Fruit fly (Drosophila melanogaster) whole organism, embryonic: Measurements from ENCODE around the gene Dic4.

Experiments used
- CG10321 ChIP-seq: fragments of 200-800 bp; sonication (Bioruptor generic); IDR thresholded peaks from 2 replicates; pipeline ENCODE4 v1.3.6; 2022; ENCODE audit warnings: missing biosample characterization, missing genetic modification characterization
- CG10565 ChIP-seq: fragments of 200-800 bp; sonication (Bioruptor generic); optimal IDR thresholded peaks from 3 replicates; lab custom pipeline; 2016; ENCODE audit warnings: missing biosample characterization, mild to moderate bottlenecking, missing genetic modification characterization
- CG11398 ChIP-seq: fragments of 200-800 bp; sonication (Bioruptor generic); optimal IDR thresholded peaks from 2 replicates; lab custom pipeline; 2016; ENCODE audit warnings: missing biosample characterization, missing genetic modification characterization
- CG12299 ChIP-seq: fragments of 200-800 bp; sonication (Bioruptor generic); optimal IDR thresholded peaks from 2 replicates; lab custom pipeline; 2018; ENCODE audit warnings: missing biosample characterization, mild to moderate bottlenecking, missing genetic modification characterization
- CG14014 ChIP-seq: fragments of 200-800 bp; sonication (Bioruptor generic); IDR thresholded peaks from 2 replicates; pipeline ENCODE4 v1.3.6; 2022; ENCODE audit warnings: missing biosample characterization, missing genetic modification characterization
- CG1603 ChIP-seq: fragments of 200-800 bp; sonication (Bioruptor generic); optimal IDR thresholded peaks from 2 replicates; lab custom pipeline; 2019; ENCODE audit warnings: missing biosample characterization, mild to moderate bottlenecking, missing genetic modification characterization, moderate library complexity
- CG16863 ChIP-seq: fragments of 200-800 bp; sonication (Bioruptor generic); optimal IDR thresholded peaks from 3 replicates; lab custom pipeline; 2016; ENCODE audit warnings: missing biosample characterization, missing genetic modification characterization
- CG17328 ChIP-seq: fragments of 200-800 bp; sonication (Bioruptor generic); IDR thresholded peaks from 2 replicates; pipeline ENCODE4 v1.3.6; 2022; ENCODE audit warnings: missing biosample characterization, missing genetic modification characterization
- CG17359 ChIP-seq: fragments of 200-800 bp; sonication (Bioruptor generic); optimal IDR thresholded peaks from 3 replicates; lab custom pipeline; 2018; ENCODE audit warnings: missing biosample characterization, mild to moderate bottlenecking, missing genetic modification characterization, moderate library complexity
- CG17912 ChIP-seq: fragments of 200-800 bp; sonication (Bioruptor generic); optimal IDR thresholded peaks from 2 replicates; lab custom pipeline; 2018; ENCODE audit warnings: missing biosample characterization, mild to moderate bottlenecking, missing genetic modification characterization
- CG3407 ChIP-seq: fragments of 200-800 bp; sonication (Bioruptor generic); optimal IDR thresholded peaks from 2 replicates; lab custom pipeline; 2018; ENCODE audit warnings: missing biosample characterization, mild to moderate bottlenecking, missing genetic modification characterization
- CG34224 ChIP-seq: fragments of 200-800 bp; sonication (Bioruptor generic); IDR thresholded peaks from 3 replicates; pipeline ENCODE4 v1.3.6; 2022; ENCODE audit warnings: missing biosample characterization, missing genetic modification characterization; ENCODE audit not compliant: partially characterized antibody
- CG4617 ChIP-seq: fragments of 200-800 bp; sonication (Bioruptor generic); optimal IDR thresholded peaks from 3 replicates; lab custom pipeline; 2016; ENCODE audit warnings: missing biosample characterization, missing genetic modification characterization, borderline replicate concordance
- CG4854 ChIP-seq: fragments of 200-800 bp; sonication (Bioruptor generic); optimal IDR thresholded peaks from 2 replicates; lab custom pipeline; 2016; ENCODE audit warnings: missing biosample characterization, missing genetic modification characterization, inconsistent platforms
- CG6813 ChIP-seq: fragments of 200-800 bp; sonication (Bioruptor generic); optimal IDR thresholded peaks from 2 replicates; lab custom pipeline; 2017; ENCODE audit warnings: missing biosample characterization, missing genetic modification characterization, mild to moderate bottlenecking, moderate library complexity, missing genetic modification reagents
- CG7928 ChIP-seq: fragments of 200-800 bp; sonication (Bioruptor generic); optimal IDR thresholded peaks from 2 replicates; lab custom pipeline; 2017; ENCODE audit warnings: missing biosample characterization, mild to moderate bottlenecking, missing genetic modification characterization
- CG8089 ChIP-seq: fragments of 200-800 bp; sonication (Bioruptor generic); optimal IDR thresholded peaks from 3 replicates; lab custom pipeline; 2016; ENCODE audit warnings: missing biosample characterization, missing genetic modification characterization
- CG8765 ChIP-seq: fragments of 200-800 bp; sonication (Bioruptor generic); IDR thresholded peaks from 2 replicates; pipeline ENCODE4 v1.3.6; 2022; ENCODE audit warnings: missing biosample characterization, missing genetic modification characterization
- CrebB ChIP-seq: fragments of 200-800 bp; sonication (Bioruptor generic); optimal IDR thresholded peaks from 3 replicates; lab custom pipeline; 2018; ENCODE audit warnings: missing biosample characterization, mild to moderate bottlenecking, missing genetic modification characterization
- E2f1 ChIP-seq: fragments of 200-800 bp; sonication (Bioruptor generic); IDR thresholded peaks from 2 replicates; pipeline ENCODE4 v1.3.6; 2022; ENCODE audit warnings: missing biosample characterization, missing genetic modification characterization
- GATAe ChIP-seq: fragments of 200-800 bp; sonication (Bioruptor generic); conservative IDR thresholded peaks from 2 replicates; pipeline ENCODE4 v1.3.6; 2022; ENCODE audit warnings: missing biosample characterization, missing genetic modification characterization
- HLH54F ChIP-seq: fragments of 200-800 bp; sonication (Bioruptor generic); optimal IDR thresholded peaks from 3 replicates; lab custom pipeline; 2016; ENCODE audit warnings: missing biosample characterization, missing genetic modification characterization
- HLHmδ ChIP-seq: fragments of 200-800 bp; sonication (Bioruptor generic); optimal IDR thresholded peaks from 2 replicates; lab custom pipeline; 2018; ENCODE audit warnings: missing biosample characterization, mild to moderate bottlenecking, missing genetic modification characterization, moderate library complexity
- Hey ChIP-seq: fragments of 200-800 bp; sonication (Bioruptor generic); optimal IDR thresholded peaks from 3 replicates; lab custom pipeline; 2018; ENCODE audit warnings: missing biosample characterization, mild to moderate bottlenecking, missing genetic modification characterization
- Hr39 ChIP-seq: fragments of >200 bp; optimal IDR thresholded peaks from 2 replicates; lab custom pipeline; 2017
- Lim3 ChIP-seq: fragments of 200-800 bp; sonication (Bioruptor generic); IDR thresholded peaks from 2 replicates; pipeline ENCODE4 v1.3.6; 2022; ENCODE audit warnings: missing biosample characterization, missing genetic modification characterization
- Neu2 ChIP-seq: fragments of 200-800 bp; sonication (Bioruptor generic); optimal IDR thresholded peaks from 3 replicates; lab custom pipeline; 2016; ENCODE audit warnings: missing biosample characterization, missing genetic modification characterization, borderline replicate concordance
- Ptx1 ChIP-seq: fragments of 200-800 bp; sonication (Bioruptor generic); IDR thresholded peaks from 2 replicates; pipeline ENCODE4 v1.3.6; 2022; ENCODE audit warnings: missing biosample characterization, missing genetic modification characterization
- Six4 ChIP-seq: fragments of 200-800 bp; sonication (Bioruptor generic); optimal IDR thresholded peaks from 2 replicates; lab custom pipeline; 2016; ENCODE audit warnings: missing biosample characterization, missing genetic modification characterization
- abd-A ChIP-seq: fragments of 200-800 bp; sonication (Bioruptor generic); optimal IDR thresholded peaks from 3 replicates; lab custom pipeline; 2019; ENCODE audit warnings: missing biosample characterization, mild to moderate bottlenecking, missing genetic modification characterization, moderate library complexity
- az2 ChIP-seq: fragments of 200-800 bp; sonication (Bioruptor generic); optimal IDR thresholded peaks from 3 replicates; lab custom pipeline; 2016; ENCODE audit warnings: missing biosample characterization, missing genetic modification characterization
- bcd ChIP-seq: fragments of 200-800 bp; sonication (Bioruptor generic); optimal IDR thresholded peaks from 2 replicates; lab custom pipeline; 2017; ENCODE audit warnings: missing biosample characterization, mild to moderate bottlenecking, missing genetic modification characterization
- corto ChIP-seq: fragments of 200-800 bp; sonication (Bioruptor generic); optimal IDR thresholded peaks from 2 replicates; lab custom pipeline; 2016; ENCODE audit warnings: missing biosample characterization, mild to moderate bottlenecking, missing genetic modification characterization, moderate library complexity
- dan ChIP-seq: fragments of 200-800 bp; sonication (Bioruptor generic); IDR thresholded peaks from 2 replicates; pipeline ENCODE4 v1.3.6; 2022; ENCODE audit warnings: missing biosample characterization, missing genetic modification characterization
- dimm ChIP-seq: fragments of 200-800 bp; sonication (Bioruptor generic); IDR thresholded peaks from 2 replicates; pipeline ENCODE4 v1.3.6; 2022; ENCODE audit warnings: missing biosample characterization, missing genetic modification characterization
- fu2 ChIP-seq: fragments of 200-800 bp; sonication (Bioruptor generic); optimal IDR thresholded peaks from 2 replicates; lab custom pipeline; 2016; ENCODE audit warnings: missing biosample characterization, missing genetic modification characterization
- gcm2 ChIP-seq: fragments of 200-800 bp; sonication (Bioruptor generic); optimal IDR thresholded peaks from 2 replicates; lab custom pipeline; 2016; ENCODE audit warnings: missing biosample characterization, missing genetic modification characterization
- hbn ChIP-seq: fragments of 200-800 bp; sonication (Bioruptor generic); IDR thresholded peaks from 2 replicates; pipeline ENCODE4 v1.3.6; 2022; ENCODE audit warnings: missing biosample characterization, missing genetic modification characterization; ENCODE audit not compliant: partially characterized antibody
- hth ChIP-seq: fragments of >200 bp; optimal IDR thresholded peaks from 2 replicates; lab custom pipeline; 2017; ENCODE audit warnings: inconsistent platforms
- kah ChIP-seq: fragments of 200-800 bp; sonication (Bioruptor generic); optimal IDR thresholded peaks from 2 replicates; lab custom pipeline; 2018; ENCODE audit warnings: missing biosample characterization, mild to moderate bottlenecking, missing genetic modification characterization
- ken ChIP-seq: fragments of 200-800 bp; sonication (Bioruptor generic); IDR thresholded peaks from 3 replicates; pipeline ENCODE4 v1.3.6; 2022; ENCODE audit warnings: missing biosample characterization, missing genetic modification characterization
- salm ChIP-seq: fragments of 200-800 bp; sonication (Bioruptor generic); optimal IDR thresholded peaks from 2 replicates; lab custom pipeline; 2018; ENCODE audit warnings: missing biosample characterization, mild to moderate bottlenecking, missing genetic modification characterization
- sc ChIP-seq, 3 experiments: fragments of >200 bp in 2 of 3; fragments of 200-800 bp in 1 of 3; sonication (Bioruptor generic) in 1 of 3; optimal IDR thresholded peaks; 2 replicates in 2 of 3; 3 replicates in 1 of 3; lab custom pipeline; 2017; ENCODE audit warnings: mild to moderate bottlenecking in 1 of 3, missing biosample characterization in 1 of 3, missing genetic modification characterization in 1 of 3, missing genetic modification reagents in 1 of 3
- scrt ChIP-seq: fragments of 200-800 bp; sonication (Bioruptor generic); optimal IDR thresholded peaks from 2 replicates; lab custom pipeline; 2018; ENCODE audit warnings: missing biosample characterization, mild to moderate bottlenecking, missing genetic modification characterization, moderate library complexity
- sens-2 ChIP-seq: fragments of 200-800 bp; sonication (Bioruptor generic); IDR thresholded peaks from 2 replicates; pipeline ENCODE4 v1.3.6; 2022; ENCODE audit warnings: missing biosample characterization, missing genetic modification characterization
- shn ChIP-seq: fragments of 200-800 bp; sonication (Bioruptor generic); optimal IDR thresholded peaks from 3 replicates; lab custom pipeline; 2016; ENCODE audit warnings: missing biosample characterization, missing genetic modification characterization
- sim ChIP-seq: fragments of 200-800 bp; sonication (Bioruptor generic); IDR thresholded peaks from 2 replicates; pipeline ENCODE4 v1.3.6; 2022; ENCODE audit warnings: missing biosample characterization, missing genetic modification characterization
- trh ChIP-seq: fragments of 200-800 bp; sonication (Bioruptor generic); optimal IDR thresholded peaks from 2 replicates; lab custom pipeline; 2016; ENCODE audit warnings: missing biosample characterization, missing genetic modification characterization
- vfl ChIP-seq: fragments of 200-800 bp; sonication (Bioruptor generic); optimal IDR thresholded peaks from 2 replicates; lab custom pipeline; 2016; ENCODE audit warnings: missing biosample characterization, missing genetic modification characterization
- zfh2 ChIP-seq: fragments of 200-800 bp; sonication (Bioruptor generic); optimal IDR thresholded peaks from 2 replicates; lab custom pipeline; 2016; ENCODE audit warnings: missing biosample characterization, missing genetic modification characterization

The Dic4 gene

DNA sequence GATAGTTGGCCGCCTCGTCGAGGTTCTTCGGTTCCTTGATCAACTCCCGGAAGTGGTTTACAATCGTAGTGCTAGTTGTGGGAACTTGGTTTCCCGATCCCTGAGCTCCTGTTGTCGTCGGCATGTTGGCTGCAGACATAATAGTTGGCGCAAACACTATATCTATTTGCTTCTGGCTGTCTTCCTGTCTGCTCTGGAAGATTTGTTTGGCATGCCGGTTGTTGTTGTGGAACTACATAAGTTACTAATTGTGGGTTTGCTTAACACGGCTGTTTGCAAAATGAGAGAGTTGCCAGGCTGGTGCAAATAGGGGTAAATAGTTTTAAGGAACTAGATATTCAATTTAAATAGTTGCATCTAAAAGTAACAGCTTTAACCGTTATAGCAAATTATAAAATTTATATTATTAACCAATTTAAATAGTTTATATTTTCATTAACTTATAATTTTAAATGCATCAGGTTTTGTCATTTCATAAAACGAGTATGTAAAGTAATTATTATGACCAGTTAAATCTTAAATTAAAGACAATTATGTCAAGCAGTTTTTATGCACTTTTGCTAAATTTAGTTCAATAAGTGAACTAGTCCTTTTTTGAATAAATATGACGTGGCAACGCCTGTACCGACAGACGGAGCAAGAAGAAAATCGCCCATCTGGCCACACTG, 16.5 kb downstream of the Dic4 start, which contains the start of the genes Sgf11 and CG32202 (continued):
- TF ChIP-seq E2f1, result peak; percentile 32; the same call in 1 of the 2 replicates
- peak; percentile 13 for TF ChIP-seq CG1603
- no peak for TF ChIP-seq dan
- peak; percentile 64 for TF ChIP-seq az2 (GFP tag; lab: Kevin White, UChicago)
- TF ChIP-seq CG8089, result no peak
- TF ChIP-seq CG17328 (GFP tag; lab: Robert Waterston, UW), result peak; percentile 51; the same call in 1 of the 2 replicates
- TF ChIP-seq CG4617 (GFP tag; lab: Kevin White, UChicago), result peak; percentile 44
- TF ChIP-seq CG12299 (tag; lab: Kevin White, UChicago), result peak; percentile 58
- TF ChIP-seq dimm, result no peak
- TF ChIP-seq CG3407 (GFP tag; lab: Kevin White, UChicago), result peak; percentile 54
- TF ChIP-seq Ptx1, result peak; percentile 68
- TF ChIP-seq CrebB (tag; lab: Kevin White, UChicago), result peak; percentile 6
- no peak for TF ChIP-seq hth (lab: Kevin White, UChicago)
- no peak for TF ChIP-seq CG7928 (GFP tag; lab: Kevin White, UChicago)
- TF ChIP-seq zfh2 (GFP tag; lab: Kevin White, UChicago), result no peak
- no peak for TF ChIP-seq CG4854 (GFP tag; lab: Kevin White, UChicago)
- TF ChIP-seq corto (GFP tag; lab: Kevin White, UChicago), result no peak
- no peak for TF ChIP-seq scrt (GFP tag; lab: Kevin White, UChicago)
- TF ChIP-seq hbn (GFP tag; lab: Robert Waterston, UW), result no peak
- TF ChIP-seq HLH54F (GFP tag; lab: Kevin White, UChicago), result peak; percentile 22
- peak; percentile 25 for TF ChIP-seq trh (GFP tag; lab: Kevin White, UChicago)
- no peak for TF ChIP-seq GATAe (GFP tag; lab: Robert Waterston, UW)
- TF ChIP-seq sim (GFP tag; lab: Robert Waterston, UW), result no peak
- TF ChIP-seq sens-2, result no peak
- peak; percentile 6 for TF ChIP-seq Six4 (GFP tag; lab: Kevin White, UChicago)
- no peak for TF ChIP-seq gcm2
- no peak for TF ChIP-seq abd-A (tag; lab: Kevin White, UChicago)
- no peak for TF ChIP-seq shn
- TF ChIP-seq Hey (tag; lab: Kevin White, UChicago), result no peak
- no peak for TF ChIP-seq CG16863 (GFP tag; lab: Kevin White, UChicago)
- TF ChIP-seq HLHmδ (GFP tag; lab: Kevin White, UChicago), result no peak
- TF ChIP-seq CG17912 (GFP tag; lab: Kevin White, UChicago), result no peak
- no peak for TF ChIP-seq CG6813 (GFP tag; lab: Kevin White, UChicago)
- no peak for TF ChIP-seq fu2 (GFP tag; lab: Kevin White, UChicago)
- peak; percentile 21 for TF ChIP-seq salm (tag; lab: Kevin White, UChicago)
- TF ChIP-seq CG34224 (GFP tag; lab: Robert Waterston, UW), result no peak
- peak; percentile 55 for TF ChIP-seq bcd (GFP tag; lab: Kevin White, UChicago)
- no peak for TF ChIP-seq vfl (GFP tag; lab: Kevin White, UChicago)
- TF ChIP-seq CG8765 (GFP tag; lab: Robert Waterston, UW), result no peak
- no peak for TF ChIP-seq Lim3 (GFP tag; lab: Robert Waterston, UW)
- no peak for TF ChIP-seq sc (optimal IDR thresholded peaks at IDR 0.05; lab: Kevin White, UChicago)
- peak; percentile 56 for TF ChIP-seq sc (GFP tag; optimal IDR thresholded peaks at IDR 0.05; lab: Kevin White, UChicago)
- TF ChIP-seq Neu2, result no peak
- peak; percentile 57; the same call in 1 of the 3 replicates for TF ChIP-seq ken (GFP tag; lab: Robert Waterston, UW)
- 0 out of 2 replicates have a peak, but pooled peaks have one; percentile 52 for TF ChIP-seq CG14014 (GFP tag; lab: Robert Waterston, UW)
- TF ChIP-seq Hr39 (lab: Kevin White, UChicago), result no peak
- TF ChIP-seq kah (GFP tag; lab: Kevin White, UChicago), result no peak
- no peak for TF ChIP-seq CG10321
- no peak for TF ChIP-seq CG11398 (GFP tag; lab: Kevin White, UChicago)
- peak; percentile 53 for TF ChIP-seq CG17359
- no peak for TF ChIP-seq CG10565 (GFP tag; lab: Kevin White, UChicago)
